Worm (Caenorhabditis elegans) whole organism, L1 larva: ENCODE measurements around the gene mttu-1.

ENCODE experiments used
- aha-1 ChIP-seq: fragments of 150-350 bp; optimal IDR thresholded peaks from 2 replicates; lab custom pipeline; 2014; ENCODE audit warnings: missing biosample characterization, missing genetic modification characterization
- alr-1 ChIP-seq: fragments of 200-800 bp; sonication (Bioruptor generic); optimal IDR thresholded peaks from 2 replicates; lab custom pipeline; 2018; ENCODE audit warnings: borderline replicate concordance, mild to moderate bottlenecking, missing genetic modification characterization, missing compliant biosample characterization
- efl-1 ChIP-seq, 4 experiments: fragments of 150-350 bp; optimal IDR thresholded peaks in 3 of 4; peaks in 1 of 4; 1 replicate in 1 of 4; 2 replicates in 3 of 4; lab custom pipeline; 2014; ENCODE audit warnings: missing biosample characterization in 2 of 4, missing genetic modification characterization in 2 of 4, missing genetic modification reagents in 2 of 4
- lin-13 ChIP-seq: fragments of 150-350 bp; optimal IDR thresholded peaks from 2 replicates; lab custom pipeline; 2014; ENCODE audit warnings: missing biosample characterization, missing genetic modification reagents, missing genetic modification characterization
- lin-15B ChIP-seq: fragments of 150-350 bp; sonication (generic microtip); optimal IDR thresholded peaks from 3 replicates; lab custom pipeline; 2014; ENCODE audit warnings: missing biosample characterization, missing genetic modification characterization
- snpc-4 ChIP-seq: fragments of 150-350 bp; optimal IDR thresholded peaks from 2 replicates; lab custom pipeline; 2014; ENCODE audit warnings: missing biosample characterization, missing genetic modification characterization
- unc-62 ChIP-seq: fragments of 150-350 bp; optimal IDR thresholded peaks from 2 replicates; lab custom pipeline; 2014; ENCODE audit warnings: missing biosample characterization, missing genetic modification reagents, missing genetic modification characterization

DNA sequence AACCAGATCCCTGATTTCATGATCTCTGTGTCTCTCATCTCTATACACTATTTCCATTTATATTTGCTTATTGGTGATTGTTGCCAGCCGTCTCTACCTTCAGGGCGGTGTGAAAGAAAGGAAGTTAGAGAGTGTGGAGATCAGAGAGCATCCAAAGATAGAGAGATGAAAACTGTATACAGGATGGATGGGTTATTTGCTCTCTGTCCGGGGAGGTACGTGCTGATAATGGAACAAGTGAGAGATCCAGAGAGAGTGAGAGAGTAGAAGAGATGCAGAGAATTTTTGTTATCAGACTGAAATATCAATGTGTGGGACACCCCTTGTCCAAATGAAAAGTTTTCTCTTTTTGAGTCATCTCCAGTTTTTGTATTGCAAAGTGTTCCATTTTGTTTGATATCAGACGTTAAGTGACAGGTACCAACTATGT lies 12.6 kb downstream of the mttu-1 start:
- no peak for TF ChIP-seq lin-13 (GFP tag; lab: Kevin White, UChicago)
- TF ChIP-seq unc-62 (GFP tag; lab: Kevin White, UChicago): no peak
- TF ChIP-seq lin-15B (tag; lab: Kevin White, UChicago): no peak
- peak in 1 of 2 experiments; percentile 13 for TF ChIP-seq efl-1 (optimal IDR thresholded peaks at IDR 0.05; lab: Kevin White, UChicago)
- peak in 1 of 2 experiments; percentile 89 for TF ChIP-seq efl-1 (GFP tag; optimal IDR thresholded peaks at IDR 0.05 in 1 of 2; lab: Kevin White, UChicago)
- TF ChIP-seq alr-1 (tag; lab: Kevin White, UChicago): no peak
- no peak for TF ChIP-seq snpc-4
- TF ChIP-seq aha-1 (tag; lab: Kevin White, UChicago): no peak
